Worm (Caenorhabditis elegans) whole organism, mixed stage, embryonic: ENCODE data around the gene F54D5.24.

Source experiments
- M03D4.4 ChIP-seq: sonication (generic microtip); optimal IDR thresholded peaks from 2 replicates; lab custom pipeline; 2017; ENCODE audit warnings: mild to moderate bottlenecking, missing genetic modification characterization, missing compliant biosample characterization
- bed-3 ChIP-seq: fragments of 200-800 bp; sonication (Bioruptor generic); optimal IDR thresholded peaks from 3 replicates; lab custom pipeline; 2018; ENCODE audit warnings: mild to moderate bottlenecking, missing genetic modification characterization, moderate library complexity, missing compliant biosample characterization
- blmp-1 ChIP-seq: fragments of 150-350 bp; optimal IDR thresholded peaks from 2 replicates; lab custom pipeline; 2014; ENCODE audit warnings: missing biosample characterization, missing genetic modification characterization
- ceh-39 ChIP-seq: fragments of 150-350 bp; optimal IDR thresholded peaks from 2 replicates; lab custom pipeline; 2014; ENCODE audit warnings: missing biosample characterization, missing genetic modification characterization
- ceh-83 ChIP-seq: fragments of 200-800 bp; sonication (Bioruptor generic); optimal IDR thresholded peaks from 2 replicates; lab custom pipeline; 2018; ENCODE audit warnings: mild to moderate bottlenecking, missing genetic modification characterization, missing compliant biosample characterization
- ces-1 ChIP-seq: fragments of 150-350 bp; optimal IDR thresholded peaks from 2 replicates; lab custom pipeline; 2014; ENCODE audit warnings: missing biosample characterization, missing genetic modification reagents, missing genetic modification characterization
- cnd-1 ChIP-seq: fragments of 200-800 bp; sonication (Bioruptor generic); optimal IDR thresholded peaks from 2 replicates; lab custom pipeline; 2018; ENCODE audit warnings: mild to moderate bottlenecking, missing genetic modification characterization, missing compliant biosample characterization
- drap-1 ChIP-seq: fragments of 200-800 bp; sonication (Bioruptor generic); optimal IDR thresholded peaks from 3 replicates; lab custom pipeline; 2018; ENCODE audit warnings: mild to moderate bottlenecking, missing genetic modification characterization, missing compliant biosample characterization
- elt-1 ChIP-seq: sonication (generic microtip); optimal IDR thresholded peaks from 2 replicates; lab custom pipeline; 2017; ENCODE audit warnings: missing genetic modification characterization, mild to moderate bottlenecking, missing compliant biosample characterization, antibody characterized with exemption, moderate library complexity, borderline replicate concordance; ENCODE audit not compliant: insufficient read depth
- elt-3 ChIP-seq: fragments of 150-350 bp; optimal IDR thresholded peaks from 2 replicates; lab custom pipeline; 2014; ENCODE audit warnings: missing biosample characterization, missing genetic modification characterization
- flh-1 ChIP-seq: fragments of 200-800 bp; sonication (Bioruptor generic); optimal IDR thresholded peaks from 2 replicates; lab custom pipeline; 2018; ENCODE audit warnings: mild to moderate bottlenecking, missing genetic modification characterization, moderate library complexity, missing compliant biosample characterization
- ham-2 ChIP-seq: fragments of 200-800 bp; sonication (Bioruptor generic); optimal IDR thresholded peaks from 2 replicates; lab custom pipeline; 2018; ENCODE audit warnings: mild to moderate bottlenecking, missing genetic modification characterization, missing compliant biosample characterization
- hlh-1 ChIP-seq: fragments of 150-350 bp; optimal IDR thresholded peaks from 2 replicates; lab custom pipeline; 2014; ENCODE audit warnings: missing biosample characterization, missing genetic modification reagents, missing genetic modification characterization
- lin-13 ChIP-seq: fragments of 150-350 bp; optimal IDR thresholded peaks from 2 replicates; lab custom pipeline; 2014; ENCODE audit warnings: missing biosample characterization, missing genetic modification characterization
- lin-32 ChIP-seq: fragments of 200-800 bp; sonication (Bioruptor generic); optimal IDR thresholded peaks from 2 replicates; lab custom pipeline; 2018; ENCODE audit warnings: mild to moderate bottlenecking, missing genetic modification characterization, missing compliant biosample characterization
- lsy-2 ChIP-seq: fragments of 150-350 bp; optimal IDR thresholded peaks from 2 replicates; lab custom pipeline; 2014; ENCODE audit warnings: missing biosample characterization, missing genetic modification characterization
- mab-5 ChIP-seq: fragments of 150-350 bp; optimal IDR thresholded peaks from 2 replicates; lab custom pipeline; 2014; ENCODE audit warnings: missing biosample characterization, missing genetic modification characterization
- mep-1 ChIP-seq: fragments of 150-350 bp; optimal IDR thresholded peaks from 2 replicates; lab custom pipeline; 2017; ENCODE audit warnings: missing biosample characterization, missing genetic modification reagents, missing genetic modification characterization, inconsistent platforms
- mls-2 ChIP-seq: sonication (generic microtip); optimal IDR thresholded peaks from 2 replicates; lab custom pipeline; 2016; ENCODE audit warnings: mild to moderate bottlenecking, missing genetic modification characterization, moderate library complexity, missing compliant biosample characterization
- nhr-12 ChIP-seq: fragments of 150-350 bp; optimal IDR thresholded peaks from 2 replicates; lab custom pipeline; 2014; ENCODE audit warnings: missing biosample characterization, missing genetic modification characterization
- nhr-2 ChIP-seq: fragments of 150-350 bp; optimal IDR thresholded peaks from 2 replicates; lab custom pipeline; 2014; ENCODE audit warnings: missing biosample characterization, missing genetic modification characterization
- nhr-237 ChIP-seq: fragments of 150-350 bp; optimal IDR thresholded peaks from 2 replicates; lab custom pipeline; 2014; ENCODE audit warnings: missing biosample characterization, missing genetic modification characterization
- nhr-28 ChIP-seq: fragments of 150-350 bp; optimal IDR thresholded peaks from 2 replicates; lab custom pipeline; 2014; ENCODE audit warnings: missing biosample characterization, missing genetic modification characterization
- nhr-76 ChIP-seq: sonication (generic microtip); optimal IDR thresholded peaks from 2 replicates; lab custom pipeline; 2017; ENCODE audit warnings: missing biosample characterization, missing genetic modification characterization
- pha-4 ChIP-seq: fragments of 150-350 bp; optimal IDR thresholded peaks from 2 replicates; lab custom pipeline; 2018; ENCODE audit warnings: missing biosample characterization, missing genetic modification reagents, missing genetic modification characterization
- sem-2 ChIP-seq: fragments of 200-800 bp; sonication (Bioruptor generic); optimal IDR thresholded peaks from 2 replicates; lab custom pipeline; 2018; ENCODE audit warnings: mild to moderate bottlenecking, missing genetic modification characterization, missing compliant biosample characterization
- snpc-4 ChIP-seq: fragments of 150-350 bp; optimal IDR thresholded peaks from 2 replicates; lab custom pipeline; 2014; ENCODE audit warnings: missing biosample characterization, missing genetic modification characterization
- sptf-1 ChIP-seq: sonication (generic microtip); optimal IDR thresholded peaks from 2 replicates; lab custom pipeline; 2017; ENCODE audit warnings: mild to moderate bottlenecking, missing genetic modification characterization, moderate library complexity, missing compliant biosample characterization
- unc-120 ChIP-seq: sonication (generic microtip); optimal IDR thresholded peaks from 2 replicates; lab custom pipeline; 2017; ENCODE audit warnings: missing genetic modification characterization, missing compliant biosample characterization; ENCODE audit not compliant: poor library complexity, severe bottlenecking
- unc-39 ChIP-seq: fragments of 150-350 bp; optimal IDR thresholded peaks from 2 replicates; lab custom pipeline; 2014; ENCODE audit warnings: missing biosample characterization, missing genetic modification characterization
- unc-62 ChIP-seq: fragments of 150-350 bp; optimal IDR thresholded peaks from 2 replicates; lab custom pipeline; 2014; ENCODE audit warnings: missing biosample characterization, missing genetic modification reagents, missing genetic modification characterization
- zip-8 ChIP-seq: fragments of 150-350 bp; optimal IDR thresholded peaks from 2 replicates; lab custom pipeline; 2014; ENCODE audit warnings: missing biosample characterization, missing genetic modification characterization
- ztf-11 ChIP-seq: fragments of 150-350 bp; optimal IDR thresholded peaks from 2 replicates; lab custom pipeline; 2014; ENCODE audit warnings: missing biosample characterization, missing genetic modification characterization

F54D5.24 gene

DNA sequence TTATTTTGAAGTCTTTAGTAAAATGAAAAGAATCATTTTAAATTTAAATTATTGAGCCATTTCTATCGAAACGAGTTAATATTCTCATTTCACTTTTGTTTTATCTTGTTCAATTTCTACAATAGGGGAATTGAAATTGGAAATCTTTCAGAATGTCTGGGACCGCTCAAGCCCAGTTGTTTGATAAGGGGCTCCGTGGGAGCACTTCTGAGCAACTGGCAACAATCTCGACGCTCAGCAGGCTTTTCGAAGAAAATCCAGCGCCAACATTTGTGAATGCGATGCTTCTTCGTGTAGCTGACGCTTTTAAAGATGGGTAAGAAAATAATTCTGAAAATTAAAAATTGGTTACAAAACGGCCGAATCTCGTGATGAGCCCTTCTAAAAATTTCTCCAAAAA, 26.9 kb downstream of the F54D5.24 start, which contains the start of gene ints-7:
Gene ints-7, plus strand, starts transcription at position 152 of the 400 bp plus-strand sequence.
- TF ChIP-seq mep-1 (tag; lab: Kevin White, UChicago): no peak
- no peak for TF ChIP-seq elt-1 (tag; lab: Kevin White, UChicago)
- TF ChIP-seq nhr-12 (tag; lab: Kevin White, UChicago): no peak
- no peak for TF ChIP-seq lsy-2 (tag; lab: Kevin White, UChicago)
- no peak for TF ChIP-seq sptf-1 (tag; lab: Kevin White, UChicago)
- TF ChIP-seq unc-120 (tag; lab: Kevin White, UChicago): no peak
- no peak for TF ChIP-seq M03D4.4 (tag; lab: Kevin White, UChicago)
- TF ChIP-seq mab-5: no peak
- no peak for TF ChIP-seq bed-3
- TF ChIP-seq pha-4 (tag; lab: Kevin White, UChicago): no peak
- TF ChIP-seq zip-8 (tag; lab: Kevin White, UChicago): no peak
- TF ChIP-seq unc-39 (tag; lab: Kevin White, UChicago): no peak
- TF ChIP-seq blmp-1: no peak
- no peak for TF ChIP-seq unc-62 (GFP tag; lab: Kevin White, UChicago)
- no peak for TF ChIP-seq flh-1 (GFP tag; lab: Kevin White, UChicago)
- TF ChIP-seq cnd-1: no peak
- TF ChIP-seq mls-2 (tag; lab: Kevin White, UChicago): no peak
- no peak for TF ChIP-seq ztf-11
- TF ChIP-seq hlh-1 (tag; lab: Kevin White, UChicago): no peak
- TF ChIP-seq nhr-28 (tag; lab: Kevin White, UChicago): no peak

ce11 chrII:11588304-11588703, 32.6 kb downstream of the F54D5.24 start:
- TF ChIP-seq ham-2 (GFP tag; lab: Kevin White, UChicago): no peak

DNA sequence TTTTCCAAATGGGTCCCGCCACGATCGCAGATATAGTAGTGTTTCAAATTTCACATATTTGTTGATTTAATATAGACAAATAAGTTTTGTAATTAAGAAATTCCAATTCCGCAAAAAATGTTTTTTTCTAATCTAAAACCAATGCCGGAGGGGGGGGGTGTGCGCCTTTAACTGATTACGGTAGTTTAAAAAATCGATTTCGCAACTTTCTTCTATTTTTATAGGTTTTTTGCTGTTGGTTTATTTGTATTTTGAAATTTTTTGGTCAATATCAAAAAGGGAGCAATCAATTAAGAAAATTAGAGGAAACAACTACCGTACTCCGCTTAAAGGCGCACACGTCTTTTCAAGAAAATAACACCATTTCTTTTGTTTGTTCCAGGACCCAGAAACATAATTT, 35.8 kb downstream of the F54D5.24 start:
- no peak for TF ChIP-seq ceh-83 (GFP tag; lab: Kevin White, UChicago)
- TF ChIP-seq ces-1 (GFP tag; lab: Kevin White, UChicago): no peak
- no peak for TF ChIP-seq elt-3
- no peak for TF ChIP-seq nhr-2
- no peak for TF ChIP-seq lin-32 (GFP tag; lab: Kevin White, UChicago)
- TF ChIP-seq bed-3: no peak
- no peak for TF ChIP-seq mls-2 (tag; lab: Kevin White, UChicago)
- TF ChIP-seq unc-39 (tag; lab: Kevin White, UChicago): no peak
- TF ChIP-seq sptf-1 (tag; lab: Kevin White, UChicago): no peak
- no peak for TF ChIP-seq unc-120 (tag; lab: Kevin White, UChicago)
- no peak for TF ChIP-seq nhr-237
- no peak for TF ChIP-seq flh-1 (GFP tag; lab: Kevin White, UChicago)
- no peak for TF ChIP-seq sem-2 (GFP tag; lab: Kevin White, UChicago)
- TF ChIP-seq cnd-1: no peak
- TF ChIP-seq nhr-76 (tag; lab: Kevin White, UChicago): no peak
- no peak for TF ChIP-seq elt-1 (tag; lab: Kevin White, UChicago)
- TF ChIP-seq, all 35 proteins: peak for 0

DNA sequence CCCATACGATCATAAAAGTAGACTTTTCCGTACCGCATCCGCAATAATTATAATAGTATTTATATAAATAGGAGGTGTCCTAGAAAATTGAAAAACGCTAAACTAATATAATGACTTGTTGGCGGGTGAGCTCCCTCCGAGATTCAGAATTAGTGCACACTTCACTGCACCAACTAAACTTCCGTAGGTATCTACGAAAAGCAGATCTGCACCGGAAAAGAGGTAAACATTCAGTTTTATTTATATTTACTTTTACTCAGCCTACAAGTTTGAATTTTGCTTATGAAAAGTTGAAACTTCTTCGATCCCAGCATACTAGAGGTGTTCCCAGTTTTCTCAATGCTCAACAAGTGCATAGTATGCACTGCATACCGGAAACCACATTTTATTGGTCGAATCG, 36.3 kb downstream of the F54D5.24 start, which contains the start of gene F07A11.1:
Gene F07A11.1, minus strand, starts transcription at position 101 of the 400 bp plus-strand sequence.
- no peak for TF ChIP-seq lsy-2 (tag; lab: Kevin White, UChicago)
- TF ChIP-seq mep-1 (tag; lab: Kevin White, UChicago): no peak
- no peak for TF ChIP-seq flh-1 (GFP tag; lab: Kevin White, UChicago)
- TF ChIP-seq elt-1 (tag; lab: Kevin White, UChicago): no peak
- TF ChIP-seq drap-1 (GFP tag; lab: Kevin White, UChicago): no peak
- TF ChIP-seq snpc-4 (tag; lab: Kevin White, UChicago): no peak
- TF ChIP-seq nhr-2: no peak
- no peak for TF ChIP-seq unc-120 (tag; lab: Kevin White, UChicago)
- no peak for TF ChIP-seq hlh-1 (tag; lab: Kevin White, UChicago)
- TF ChIP-seq sem-2 (GFP tag; lab: Kevin White, UChicago): no peak
- no peak for TF ChIP-seq pha-4 (tag; lab: Kevin White, UChicago)
- no peak for TF ChIP-seq ceh-39
- TF ChIP-seq nhr-76 (tag; lab: Kevin White, UChicago): no peak
- TF ChIP-seq lin-13 (tag; lab: Kevin White, UChicago): no peak
